Worm (Caenorhabditis elegans) whole organism, L4 larva: ENCODE results near the gene D1014.7.

Experiments
- D1046.2 ChIP-seq: fragments of 200-800 bp; sonication (Bioruptor generic); IDR thresholded peaks from 2 replicates; pipeline ENCODE4 v1.3.6; 2022; ENCODE audit warnings: missing genetic modification characterization, missing compliant biosample characterization
- F26F4.8 ChIP-seq: fragments of 200-800 bp; sonication (Bioruptor generic); conservative IDR thresholded peaks from 2 replicates; pipeline ENCODE4 v1.3.6; 2022; ENCODE audit warnings: missing genetic modification characterization, missing compliant biosample characterization
- F37D6.2 ChIP-seq: sonication (generic microtip); optimal IDR thresholded peaks from 2 replicates; lab custom pipeline; 2016; ENCODE audit warnings: mild to moderate bottlenecking, missing genetic modification characterization, missing compliant biosample characterization
- T20F7.1 ChIP-seq: fragments of 200-800 bp; sonication (Bioruptor generic); optimal IDR thresholded peaks from 2 replicates; lab custom pipeline; 2018; ENCODE audit warnings: mild to moderate bottlenecking, missing genetic modification characterization, missing compliant biosample characterization
- T26A8.4 ChIP-seq: fragments of 200-800 bp; sonication (Bioruptor generic); IDR thresholded peaks from 2 replicates; pipeline ENCODE4 v1.3.6; 2022; ENCODE audit warnings: missing genetic modification characterization, missing compliant biosample characterization
- Y5F2A.4 ChIP-seq: fragments of 200-800 bp; sonication (Bioruptor generic); optimal IDR thresholded peaks from 2 replicates; lab custom pipeline; 2018; ENCODE audit warnings: mild to moderate bottlenecking, missing genetic modification characterization, missing compliant biosample characterization
- Y75B8A.6 ChIP-seq: fragments of 200-800 bp; sonication (Bioruptor generic); IDR thresholded peaks from 2 replicates; pipeline ENCODE4 v1.3.6; 2022; ENCODE audit warnings: missing genetic modification reagents, missing genetic modification characterization, missing compliant biosample characterization
- ZK337.2 ChIP-seq: fragments of 200-800 bp; sonication (Bioruptor generic); IDR thresholded peaks from 2 replicates; pipeline ENCODE4 v1.3.6; 2022; ENCODE audit warnings: missing genetic modification reagents, missing genetic modification characterization, missing compliant biosample characterization
- ZK546.5 ChIP-seq, 2 experiments: sonication (generic microtip); optimal IDR thresholded peaks; 2 replicates each; lab custom pipeline; 2017; ENCODE audit warnings: missing biosample characterization in 2 of 2, missing genetic modification characterization in 2 of 2
- aha-1 ChIP-seq: fragments of 150-350 bp; peaks from one replicate; lab custom pipeline; 2014; ENCODE audit warnings: missing biosample characterization, missing genetic modification characterization
- ama-1 ChIP-seq: fragments of 150-350 bp; optimal IDR thresholded peaks from 2 replicates; lab custom pipeline; 2014; ENCODE audit warnings: inconsistent platforms, mixed read lengths
- ceh-20 ChIP-seq: fragments of 200-800 bp; sonication (Bioruptor generic); IDR thresholded peaks from 2 replicates; pipeline ENCODE4 v1.3.6; 2022; ENCODE audit warnings: missing genetic modification reagents, missing genetic modification characterization, missing compliant biosample characterization
- ceh-28 ChIP-seq: fragments of 150-350 bp; optimal IDR thresholded peaks from 2 replicates; lab custom pipeline; 2014; ENCODE audit warnings: missing biosample characterization, missing genetic modification reagents, missing genetic modification characterization
- cey-2 ChIP-seq: sonication (generic microtip); optimal IDR thresholded peaks from 3 replicates; lab custom pipeline; 2017; ENCODE audit warnings: missing genetic modification characterization, mild to moderate bottlenecking, missing compliant biosample characterization, antibody characterized with exemption, borderline replicate concordance; ENCODE audit not compliant: insufficient read depth
- ctbp-1 ChIP-seq: fragments of 200-800 bp; sonication (Bioruptor generic); IDR thresholded peaks from 2 replicates; pipeline ENCODE4 v1.3.6; 2022; ENCODE audit warnings: missing genetic modification reagents, missing genetic modification characterization, missing compliant biosample characterization
- daf-12 ChIP-seq: fragments of 150-350 bp; optimal IDR thresholded peaks from 2 replicates; lab custom pipeline; 2014; ENCODE audit warnings: missing biosample characterization, missing genetic modification reagents, missing genetic modification characterization
- daf-19 ChIP-seq: fragments of 200-800 bp; sonication (Bioruptor generic); conservative IDR thresholded peaks from 2 replicates; pipeline ENCODE4 v1.3.6; 2022; ENCODE audit warnings: missing genetic modification characterization, missing compliant biosample characterization
- daf-8 ChIP-seq: fragments of 200-800 bp; sonication (Bioruptor generic); IDR thresholded peaks from 2 replicates; pipeline ENCODE4 v1.3.6; 2022; ENCODE audit warnings: missing genetic modification characterization, missing compliant biosample characterization
- dmd-6 ChIP-seq: fragments of 200-800 bp; sonication (Bioruptor generic); IDR thresholded peaks from 2 replicates; pipeline ENCODE4 v1.3.6; 2022; ENCODE audit warnings: missing genetic modification reagents, missing genetic modification characterization, missing compliant biosample characterization
- dmd-9 ChIP-seq: fragments of 200-800 bp; sonication (Bioruptor generic); IDR thresholded peaks from 2 replicates; pipeline ENCODE4 v1.3.6; 2022; ENCODE audit warnings: missing genetic modification reagents, missing genetic modification characterization, missing compliant biosample characterization
- duxl-1 ChIP-seq: sonication (generic microtip); optimal IDR thresholded peaks from 2 replicates; lab custom pipeline; 2016; ENCODE audit warnings: mild to moderate bottlenecking, missing genetic modification characterization, moderate library complexity, missing compliant biosample characterization; ENCODE audit not compliant: poor library complexity
- dve-1 ChIP-seq: sonication (generic microtip); optimal IDR thresholded peaks from 2 replicates; lab custom pipeline; 2017; ENCODE audit warnings: antibody characterized with exemption, mild to moderate bottlenecking, missing genetic modification characterization, missing compliant biosample characterization; ENCODE audit not compliant: insufficient read depth
- fos-1 ChIP-seq: fragments of 150-350 bp; optimal IDR thresholded peaks from 2 replicates; lab custom pipeline; 2014; ENCODE audit warnings: missing biosample characterization, missing genetic modification characterization
- hif-1 ChIP-seq, 2 experiments: sonication (generic microtip); optimal IDR thresholded peaks; 2 replicates each; lab custom pipeline; 2016 to 2017; ENCODE audit warnings: missing compliant biosample characterization in 2 of 2, missing genetic modification characterization in 2 of 2, missing genetic modification reagents in 2 of 2, missing genotype in 2 of 2, mild to moderate bottlenecking in 1 of 2
- hlh-11 ChIP-seq: fragments of 200-800 bp; sonication (Bioruptor generic); optimal IDR thresholded peaks from 2 replicates; lab custom pipeline; 2018; ENCODE audit warnings: mild to moderate bottlenecking, missing genetic modification characterization, missing compliant biosample characterization
- lim-7 ChIP-seq: fragments of 200-800 bp; sonication (Bioruptor generic); IDR thresholded peaks from 2 replicates; pipeline ENCODE4 v1.3.6; 2022; ENCODE audit warnings: missing genetic modification characterization, missing compliant biosample characterization
- lin-15B ChIP-seq: fragments of 150-350 bp; sonication (generic microtip); optimal IDR thresholded peaks from 3 replicates; lab custom pipeline; 2014; ENCODE audit warnings: missing biosample characterization, missing genetic modification characterization
- madf-5 ChIP-seq, 2 experiments: fragments of 200-800 bp; sonication (Bioruptor generic); IDR thresholded peaks; 2 replicates each; pipeline ENCODE4 v1.3.6; 2022; ENCODE audit warnings: missing compliant biosample characterization in 2 of 2, missing genetic modification characterization in 2 of 2
- madf-9 ChIP-seq: fragments of 200-800 bp; sonication (Bioruptor generic); conservative IDR thresholded peaks from 2 replicates; pipeline ENCODE4 v1.3.6; 2022; ENCODE audit warnings: missing genetic modification reagents, missing genetic modification characterization, missing compliant biosample characterization
- mes-2 ChIP-seq: sonication (generic microtip); optimal IDR thresholded peaks from 2 replicates; lab custom pipeline; 2016; ENCODE audit warnings: missing genotype, mild to moderate bottlenecking, missing genetic modification characterization, missing compliant biosample characterization; ENCODE audit not compliant: poor library complexity, severe bottlenecking
- nhr-10 ChIP-seq: fragments of 150-350 bp; optimal IDR thresholded peaks from 2 replicates; lab custom pipeline; 2014; ENCODE audit warnings: missing biosample characterization, missing genetic modification characterization
- nhr-11 ChIP-seq: fragments of 150-350 bp; optimal IDR thresholded peaks from 2 replicates; lab custom pipeline; 2014; ENCODE audit warnings: missing biosample characterization, missing genetic modification characterization
- nhr-237 ChIP-seq: sonication (generic microtip); optimal IDR thresholded peaks from 2 replicates; lab custom pipeline; 2017; ENCODE audit warnings: missing biosample characterization, missing genetic modification characterization
- nhr-28 ChIP-seq: fragments of 150-350 bp; optimal IDR thresholded peaks from 2 replicates; lab custom pipeline; 2014; ENCODE audit warnings: missing biosample characterization, missing genetic modification characterization
- nhr-41 ChIP-seq: fragments of 200-800 bp; sonication (Bioruptor generic); IDR thresholded peaks from 2 replicates; pipeline ENCODE4 v1.3.6; 2022; ENCODE audit warnings: missing genetic modification reagents, missing genetic modification characterization, missing compliant biosample characterization
- nhr-48 ChIP-seq: sonication (generic microtip); optimal IDR thresholded peaks from 2 replicates; lab custom pipeline; 2016; ENCODE audit warnings: mild to moderate bottlenecking, missing genetic modification characterization, missing compliant biosample characterization
- nhr-6 ChIP-seq: fragments of 150-350 bp; optimal IDR thresholded peaks from 2 replicates; lab custom pipeline; 2014; ENCODE audit warnings: missing biosample characterization, missing genetic modification characterization
- pqm-1 ChIP-seq: sonication (generic microtip); optimal IDR thresholded peaks from 2 replicates; lab custom pipeline; 2017; ENCODE audit warnings: missing biosample characterization, missing genetic modification characterization
- rbr-2 ChIP-seq: sonication (generic microtip); optimal IDR thresholded peaks from 2 replicates; lab custom pipeline; 2016; ENCODE audit warnings: missing genotype, missing genetic modification characterization, missing compliant biosample characterization
- saeg-2 ChIP-seq: fragments of 200-800 bp; sonication (Bioruptor generic); IDR thresholded peaks from 2 replicates; pipeline ENCODE4 v1.3.6; 2022; ENCODE audit warnings: missing genetic modification reagents, missing genetic modification characterization, missing compliant biosample characterization
- sdz-12 ChIP-seq: fragments of 200-800 bp; sonication (Bioruptor generic); optimal IDR thresholded peaks from 2 replicates; lab custom pipeline; 2018; ENCODE audit warnings: mild to moderate bottlenecking, missing genetic modification characterization, missing compliant biosample characterization
- set-16 ChIP-seq: fragments of 200-800 bp; sonication (Bioruptor generic); IDR thresholded peaks from 2 replicates; pipeline ENCODE4 v1.3.6; 2022; ENCODE audit warnings: missing genetic modification reagents, missing genetic modification characterization, missing compliant biosample characterization
- skn-1 ChIP-seq: fragments of 150-350 bp; optimal IDR thresholded peaks from 2 replicates; lab custom pipeline; 2014; ENCODE audit warnings: missing biosample characterization, missing genetic modification characterization
- unc-39 ChIP-seq: sonication (generic microtip); optimal IDR thresholded peaks from 2 replicates; lab custom pipeline; 2017; ENCODE audit warnings: missing biosample characterization, missing genetic modification characterization
- vab-7 ChIP-seq: fragments of 200-800 bp; sonication (Bioruptor generic); IDR thresholded peaks from 2 replicates; pipeline ENCODE4 v1.3.6; 2022; ENCODE audit warnings: missing genetic modification reagents, missing genetic modification characterization, missing compliant biosample characterization
- zag-1 ChIP-seq: fragments of 150-350 bp; optimal IDR thresholded peaks from 2 replicates; lab custom pipeline; 2014; ENCODE audit warnings: missing biosample characterization, missing genetic modification characterization
- zfp-3 ChIP-seq: fragments of 200-800 bp; sonication (Bioruptor generic); conservative IDR thresholded peaks from 2 replicates; pipeline ENCODE4 v1.3.6; 2022; ENCODE audit warnings: missing genetic modification reagents, missing genetic modification characterization, missing compliant biosample characterization
- zip-11 ChIP-seq: fragments of 200-800 bp; sonication (Bioruptor generic); IDR thresholded peaks from 2 replicates; pipeline ENCODE4 v1.3.6; 2022; ENCODE audit warnings: missing genetic modification characterization, missing compliant biosample characterization
- ztf-11 ChIP-seq: fragments of 150-350 bp; optimal IDR thresholded peaks from 2 replicates; lab custom pipeline; 2014; ENCODE audit warnings: missing biosample characterization, missing genetic modification characterization
- ztf-7 ChIP-seq: fragments of 150-350 bp; optimal IDR thresholded peaks from 2 replicates; lab custom pipeline; 2014; ENCODE audit warnings: missing biosample characterization, missing genetic modification characterization

Gene D1014.7

DNA sequence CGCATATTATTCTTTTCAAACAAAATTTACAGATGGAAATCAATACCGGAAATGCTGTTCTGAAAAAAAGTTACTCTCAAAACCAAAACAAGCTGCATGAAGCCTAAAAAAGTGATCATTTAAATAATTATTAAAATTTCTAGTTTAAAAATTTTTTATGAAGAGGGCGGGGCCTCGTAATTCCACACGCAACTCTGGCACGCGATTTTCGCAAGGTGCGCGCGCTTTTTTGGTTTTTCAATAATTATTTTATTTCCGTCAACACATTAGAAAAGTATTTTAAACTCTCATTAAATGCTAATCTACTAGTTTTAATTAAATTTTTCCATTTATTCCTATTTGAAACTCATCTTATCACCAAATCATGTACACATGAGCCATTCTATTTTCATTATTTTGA is 11.7 kb downstream of the D1014.7 start:
- TF ChIP-seq nhr-11 (tag; lab: Kevin White, UChicago) (no peak), lin-15B (no peak), nhr-41 (GFP tag; lab: Robert Waterston, UW) (no peak), madf-5 (GFP tag; IDR thresholded peaks at IDR 0.05; lab: Robert Waterston, UW) (no peak), ama-1 (lab: Kevin White, UChicago) (no peak), ZK337.2 (GFP tag; lab: Robert Waterston, UW) (no peak), zip-11 (no peak), skn-1 (tag; lab: Kevin White, UChicago) (no peak), unc-39 (tag; lab: Kevin White, UChicago) (no peak), dmd-6 (GFP tag; lab: Robert Waterston, UW) (no peak), hlh-11 (tag; lab: Kevin White, UChicago) (no peak), nhr-6 (no peak)

DNA sequence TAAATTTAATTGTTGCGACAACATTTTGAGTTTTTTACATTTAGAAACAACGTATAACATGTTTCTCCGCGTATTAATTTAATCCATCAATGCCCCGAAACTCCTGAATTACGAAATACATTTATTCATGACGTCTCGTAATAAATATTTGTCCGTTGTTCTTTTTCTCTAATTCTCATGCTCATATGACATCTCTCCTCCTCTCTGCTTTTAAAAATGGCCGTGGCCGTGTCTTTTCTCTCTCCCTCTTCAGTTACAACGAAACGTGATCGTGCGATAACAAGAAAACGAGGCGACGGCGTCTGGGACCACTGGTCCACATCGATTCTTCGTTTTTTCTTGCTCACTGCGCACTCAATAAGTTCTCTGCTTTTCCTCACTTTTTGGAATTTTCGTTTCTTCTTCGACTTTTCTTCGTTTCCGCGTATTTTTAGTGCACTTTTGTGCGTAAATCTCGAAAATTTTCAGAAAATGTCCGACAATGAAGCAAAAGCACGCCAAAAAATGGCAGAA is 12.1 kb downstream of the D1014.7 start, which contains the start of gene snap-1:
Gene snap-1 (plus strand): TSS at position 463 of the 513 bp plus-strand sequence.
- TF ChIP-seq ztf-11 (tag; lab: Kevin White, UChicago) (no peak), lin-15B (no peak), ctbp-1 (GFP tag; lab: Robert Waterston, UW) (peak; percentile 58; the same call in 1 of the 2 replicates), ztf-7 (tag; lab: Kevin White, UChicago) (no peak), daf-12 (no peak), saeg-2 (GFP tag; lab: Robert Waterston, UW) (no peak), T20F7.1 (GFP tag; lab: Kevin White, UChicago) (peak; percentile 42), daf-19 (no peak), nhr-6 (no peak), skn-1 (tag; lab: Kevin White, UChicago) (no peak), nhr-237 (tag; lab: Kevin White, UChicago) (no peak), dve-1 (tag; lab: Kevin White, UChicago) (peak; percentile 26), hif-1 (tag; optimal IDR thresholded peaks at IDR 0.05; lab: Kevin White, UChicago) (no peak), dmd-6 (GFP tag; lab: Robert Waterston, UW) (no peak; the same call in 1 of the 2 replicates), nhr-48 (tag; lab: Kevin White, UChicago) (no peak), madf-9 (GFP tag; lab: Robert Waterston, UW) (no peak), T26A8.4 (GFP tag; lab: Robert Waterston, UW) (no peak), F26F4.8 (no peak), set-16 (GFP tag; lab: Robert Waterston, UW) (no peak), D1046.2 (GFP tag; lab: Robert Waterston, UW) (no peak), mes-2 (peak; percentile 65), zag-1 (no peak), Y5F2A.4 (GFP tag; lab: Kevin White, UChicago) (no peak), fos-1 (no peak), lim-7 (GFP tag; lab: Robert Waterston, UW) (no peak), pqm-1 (tag; lab: Kevin White, UChicago) (no peak), nhr-28 (tag; lab: Kevin White, UChicago) (no peak), daf-8 (GFP tag; lab: Robert Waterston, UW) (no peak), rbr-2 (tag; lab: Kevin White, UChicago) (peak; percentile 55), vab-7 (GFP tag; lab: Robert Waterston, UW) (no peak), ceh-20 (GFP tag; lab: Robert Waterston, UW) (no peak), cey-2 (tag; lab: Kevin White, UChicago) (no peak), duxl-1 (tag; lab: Kevin White, UChicago) (no peak), Y75B8A.6 (no peak), F37D6.2 (tag; lab: Kevin White, UChicago) (peak; percentile 5), dmd-9 (GFP tag; lab: Robert Waterston, UW) (no peak), ZK546.5 (tag; optimal IDR thresholded peaks at IDR 0.05; lab: Kevin White, UChicago) (no peak), zfp-3 (no peak), nhr-10 (tag; lab: Kevin White, UChicago) (no peak), sdz-12 (GFP tag; lab: Kevin White, UChicago) (no peak), aha-1 (tag; lab: Kevin White, UChicago) (peak; percentile 88), ceh-28 (tag; lab: Kevin White, UChicago) (no peak)
